Worm (Caenorhabditis elegans) whole organism, L2 larva: ENCODE data around the gene ykt-6.

Source experiments
- C34F6.9 ChIP-seq: fragments of 150-350 bp; optimal IDR thresholded peaks from 2 replicates; lab custom pipeline; 2014; ENCODE audit warnings: missing biosample characterization, missing genetic modification characterization
- F13H6.1 ChIP-seq: sonication (generic microtip); optimal IDR thresholded peaks from 2 replicates; lab custom pipeline; 2016; ENCODE audit warnings: missing genetic modification characterization, missing compliant biosample characterization
- R02D3.7 ChIP-seq: fragments of 150-350 bp; optimal IDR thresholded peaks from 2 replicates; lab custom pipeline; 2014; ENCODE audit warnings: missing biosample characterization, missing genetic modification characterization
- Y55F3AM.14 ChIP-seq: fragments of 200-800 bp; sonication (Bioruptor generic); optimal IDR thresholded peaks from 2 replicates; lab custom pipeline; 2018; ENCODE audit warnings: mild to moderate bottlenecking, missing genetic modification characterization, missing compliant biosample characterization
- ZK546.5 ChIP-seq: sonication (generic microtip); optimal IDR thresholded peaks from 2 replicates; lab custom pipeline; 2017; ENCODE audit warnings: missing biosample characterization, missing genetic modification characterization
- alr-1 ChIP-seq: fragments of 150-350 bp; optimal IDR thresholded peaks from 2 replicates; lab custom pipeline; 2014; ENCODE audit warnings: missing biosample characterization, missing genetic modification characterization
- aly-2 ChIP-seq: fragments of 150-350 bp; optimal IDR thresholded peaks from 2 replicates; lab custom pipeline; 2014; ENCODE audit warnings: missing biosample characterization, missing genetic modification characterization
- ama-1 ChIP-seq: fragments of 150-350 bp; optimal IDR thresholded peaks from 2 replicates; lab custom pipeline; 2018; ENCODE audit warnings: inconsistent platforms
- blmp-1 ChIP-seq: sonication (generic microtip); optimal IDR thresholded peaks from 2 replicates; lab custom pipeline; 2017; ENCODE audit warnings: missing genetic modification characterization, mild to moderate bottlenecking, missing compliant biosample characterization, antibody characterized with exemption, moderate library complexity; ENCODE audit not compliant: insufficient read depth
- ceh-16 ChIP-seq: fragments of 150-350 bp; optimal IDR thresholded peaks from 2 replicates; lab custom pipeline; 2014; ENCODE audit warnings: missing biosample characterization, missing genetic modification characterization
- ceh-82 ChIP-seq: fragments of 150-350 bp; optimal IDR thresholded peaks from 2 replicates; lab custom pipeline; 2014; ENCODE audit warnings: missing biosample characterization, missing genetic modification characterization
- crh-2 ChIP-seq: sonication (generic microtip); optimal IDR thresholded peaks from 2 replicates; lab custom pipeline; 2017; ENCODE audit warnings: missing biosample characterization, missing genetic modification characterization
- dmd-4 ChIP-seq: sonication (generic microtip); optimal IDR thresholded peaks from 2 replicates; lab custom pipeline; 2017; ENCODE audit warnings: missing biosample characterization, missing genetic modification characterization
- egl-27 ChIP-seq: sonication (generic microtip); optimal IDR thresholded peaks from 3 replicates; lab custom pipeline; 2017; ENCODE audit warnings: missing biosample characterization, missing genetic modification reagents, missing genetic modification characterization
- elt-1 ChIP-seq: fragments of 150-350 bp; optimal IDR thresholded peaks from 2 replicates; lab custom pipeline; 2014; ENCODE audit warnings: missing biosample characterization, missing genetic modification characterization
- elt-3 ChIP-seq: sonication (generic microtip); optimal IDR thresholded peaks from 2 replicates; lab custom pipeline; 2017; ENCODE audit warnings: missing biosample characterization, missing genetic modification characterization
- fos-1 ChIP-seq: fragments of 150-350 bp; optimal IDR thresholded peaks from 2 replicates; lab custom pipeline; 2014; ENCODE audit warnings: missing biosample characterization, missing genetic modification characterization
- gmeb-1 ChIP-seq: fragments of 150-350 bp; optimal IDR thresholded peaks from 2 replicates; lab custom pipeline; 2014; ENCODE audit warnings: missing biosample characterization, missing genetic modification characterization
- lin-11 ChIP-seq: fragments of 150-350 bp; sonication (generic microtip); optimal IDR thresholded peaks from 2 replicates; lab custom pipeline; 2014; ENCODE audit warnings: missing biosample characterization, missing genetic modification characterization, inconsistent platforms, mixed read lengths
- lin-13 ChIP-seq: fragments of 150-350 bp; optimal IDR thresholded peaks from 2 replicates; lab custom pipeline; 2014; ENCODE audit warnings: missing biosample characterization, missing genetic modification reagents, missing genetic modification characterization
- lin-39 ChIP-seq: fragments of 150-350 bp; optimal IDR thresholded peaks from 2 replicates; lab custom pipeline; 2014; ENCODE audit warnings: missing biosample characterization, missing genetic modification reagents, missing genetic modification characterization
- lsy-2 ChIP-seq, 2 experiments: fragments of 150-350 bp in 1 of 2; sonication (generic microtip) in 1 of 2; optimal IDR thresholded peaks; 2 replicates each; lab custom pipeline; 2014 to 2017; ENCODE audit warnings: missing biosample characterization in 2 of 2, missing genetic modification characterization in 2 of 2
- mab-5 ChIP-seq: fragments of 150-350 bp; optimal IDR thresholded peaks from 2 replicates; lab custom pipeline; 2014; ENCODE audit warnings: missing biosample characterization, missing genetic modification characterization
- mbf-1 ChIP-seq: sonication (generic microtip); optimal IDR thresholded peaks from 2 replicates; lab custom pipeline; 2017; ENCODE audit warnings: missing biosample characterization, missing genetic modification characterization
- mdl-1 ChIP-seq, 2 experiments: fragments of 150-350 bp in 1 of 2; sonication (generic microtip) in 1 of 2; optimal IDR thresholded peaks; 2 replicates each; lab custom pipeline; 2017; ENCODE audit warnings: missing biosample characterization in 2 of 2, missing genetic modification characterization in 2 of 2
- nhr-10 ChIP-seq: sonication (generic microtip); optimal IDR thresholded peaks from 2 replicates; lab custom pipeline; 2017; ENCODE audit warnings: missing biosample characterization, missing genetic modification characterization
- nhr-11 ChIP-seq: fragments of 150-350 bp; optimal IDR thresholded peaks from 2 replicates; lab custom pipeline; 2014; ENCODE audit warnings: missing biosample characterization, missing genetic modification characterization
- nhr-12 ChIP-seq: fragments of 150-350 bp; optimal IDR thresholded peaks from 2 replicates; lab custom pipeline; 2014; ENCODE audit warnings: missing biosample characterization, missing genetic modification characterization
- nhr-129 ChIP-seq: fragments of 150-350 bp; optimal IDR thresholded peaks from 2 replicates; lab custom pipeline; 2014; ENCODE audit warnings: missing biosample characterization, missing genetic modification characterization
- nhr-21 ChIP-seq: fragments of 150-350 bp; optimal IDR thresholded peaks from 2 replicates; lab custom pipeline; 2014; ENCODE audit warnings: missing biosample characterization, missing genetic modification characterization
- nhr-23 ChIP-seq: fragments of 150-350 bp; optimal IDR thresholded peaks from 2 replicates; lab custom pipeline; 2014; ENCODE audit warnings: missing biosample characterization, missing genetic modification reagents, missing genetic modification characterization
- nhr-237 ChIP-seq: fragments of 150-350 bp; optimal IDR thresholded peaks from 2 replicates; lab custom pipeline; 2014; ENCODE audit warnings: missing biosample characterization, missing genetic modification characterization
- nhr-25 ChIP-seq: fragments of 150-350 bp; sonication (generic microtip); optimal IDR thresholded peaks from 3 replicates; lab custom pipeline; 2014; ENCODE audit warnings: missing biosample characterization, missing genetic modification characterization
- nhr-6 ChIP-seq: fragments of 150-350 bp; optimal IDR thresholded peaks from 2 replicates; lab custom pipeline; 2014; ENCODE audit warnings: missing biosample characterization, missing genetic modification characterization
- nhr-77 ChIP-seq: fragments of 150-350 bp; optimal IDR thresholded peaks from 2 replicates; lab custom pipeline; 2014; ENCODE audit warnings: missing biosample characterization, missing genetic modification characterization
- peb-1 ChIP-seq: fragments of 150-350 bp; optimal IDR thresholded peaks from 2 replicates; lab custom pipeline; 2014; ENCODE audit warnings: missing biosample characterization, missing genetic modification characterization
- sem-4 ChIP-seq: fragments of 150-350 bp; optimal IDR thresholded peaks from 2 replicates; lab custom pipeline; 2014; ENCODE audit warnings: missing biosample characterization, missing genetic modification reagents, missing genetic modification characterization
- skn-1 ChIP-seq: sonication (generic microtip); optimal IDR thresholded peaks from 2 replicates; lab custom pipeline; 2017; ENCODE audit warnings: missing biosample characterization, missing genetic modification characterization
- sma-3 ChIP-seq: sonication (generic microtip); optimal IDR thresholded peaks from 2 replicates; lab custom pipeline; 2016; ENCODE audit warnings: missing genetic modification reagents, missing genetic modification characterization, missing compliant biosample characterization
- sma-9 ChIP-seq, 2 experiments: fragments of 150-350 bp in 1 of 2; sonication (generic microtip) in 1 of 2; optimal IDR thresholded peaks; 2 replicates each; lab custom pipeline; 2014 to 2016; ENCODE audit warnings: missing genetic modification characterization in 2 of 2, mild to moderate bottlenecking in 1 of 2, missing biosample characterization in 1 of 2, missing compliant biosample characterization in 1 of 2, missing genetic modification reagents in 1 of 2, moderate library complexity in 1 of 2
- snpc-4 ChIP-seq: fragments of 150-350 bp; optimal IDR thresholded peaks from 2 replicates; lab custom pipeline; 2014; ENCODE audit warnings: missing biosample characterization, missing genetic modification characterization
- unc-39 ChIP-seq: fragments of 150-350 bp; optimal IDR thresholded peaks from 2 replicates; lab custom pipeline; 2014; ENCODE audit warnings: missing biosample characterization, missing genetic modification characterization
- unc-55 ChIP-seq: fragments of 150-350 bp; sonication (generic microtip); optimal IDR thresholded peaks from 3 replicates; lab custom pipeline; 2014; ENCODE audit warnings: missing biosample characterization, missing genetic modification reagents, missing genetic modification characterization
- unc-62 ChIP-seq: fragments of 150-350 bp; optimal IDR thresholded peaks from 2 replicates; lab custom pipeline; 2014; ENCODE audit warnings: missing biosample characterization, missing genetic modification reagents, missing genetic modification characterization
- zag-1 ChIP-seq: fragments of 150-350 bp; optimal IDR thresholded peaks from 2 replicates; lab custom pipeline; 2014; ENCODE audit warnings: missing biosample characterization, missing genetic modification characterization
- ztf-1 ChIP-seq: fragments of 200-800 bp; sonication (Bioruptor generic); conservative IDR thresholded peaks from 2 replicates; pipeline ENCODE4 v1.3.6; 2022; ENCODE audit warnings: missing genetic modification characterization, missing compliant biosample characterization
- ztf-11 ChIP-seq: sonication (generic microtip); optimal IDR thresholded peaks from 2 replicates; lab custom pipeline; 2017; ENCODE audit warnings: missing biosample characterization, missing genetic modification characterization
- ztf-4 ChIP-seq: fragments of 150-350 bp; optimal IDR thresholded peaks from 2 replicates; lab custom pipeline; 2014; ENCODE audit warnings: missing biosample characterization, missing genetic modification characterization

The ykt-6 gene

ce11 chrIII:7287503-7287902, at the start of gene ykt-6:
Gene ykt-6 (minus strand): TSS chrIII:7287603.
- no peak for TF ChIP-seq fos-1 (tag; lab: Kevin White, UChicago)
- TF ChIP-seq aly-2 (tag; lab: Kevin White, UChicago) = no peak
- no peak for TF ChIP-seq nhr-11 (tag; lab: Kevin White, UChicago)
- TF ChIP-seq lin-11 (tag; lab: Kevin White, UChicago) = no peak
- no peak for TF ChIP-seq lin-39 (tag; lab: Kevin White, UChicago)
- TF ChIP-seq nhr-21 (tag; lab: Kevin White, UChicago) = no peak

- TF ChIP-seq zag-1 (tag; lab: Kevin White, UChicago) = no peak
- no peak for TF ChIP-seq unc-39 (tag; lab: Kevin White, UChicago)
- TF ChIP-seq unc-55 (GFP tag; lab: Kevin White, UChicago) = peak; percentile 87
- TF ChIP-seq peb-1 = no peak
- no peak for TF ChIP-seq lin-39 (tag; lab: Kevin White, UChicago)
- TF ChIP-seq nhr-77 (tag; lab: Kevin White, UChicago) = no peak
- peak; percentile 29 for TF ChIP-seq nhr-25 (tag; lab: Kevin White, UChicago)
- TF ChIP-seq Y55F3AM.14 (GFP tag; lab: Kevin White, UChicago) = peak; percentile 43
- no peak for TF ChIP-seq alr-1 (tag; lab: Kevin White, UChicago)
- TF ChIP-seq crh-2 = peak; percentile 77
- peak; percentile 71 for TF ChIP-seq gmeb-1 (tag; lab: Kevin White, UChicago)
- TF ChIP-seq mdl-1 (tag; optimal IDR thresholded peaks at IDR 0.05; lab: Kevin White, UChicago) = no peak
- TF ChIP-seq blmp-1 (tag; lab: Kevin White, UChicago) = peak; percentile 22
- peak; percentile 46 for TF ChIP-seq fos-1 (tag; lab: Kevin White, UChicago)
- TF ChIP-seq nhr-10 = no peak
- TF ChIP-seq nhr-12 (tag; lab: Kevin White, UChicago) = no peak
- peak; percentile 27 for TF ChIP-seq nhr-21 (tag; lab: Kevin White, UChicago)
- no peak for TF ChIP-seq unc-62 (GFP tag; lab: Kevin White, UChicago)
- TF ChIP-seq sem-4 = peak; percentile 51
- no peak for TF ChIP-seq mab-5 (tag; lab: Kevin White, UChicago)
- TF ChIP-seq nhr-129 (tag; lab: Kevin White, UChicago) = peak; percentile 77
- TF ChIP-seq sma-9 (GFP tag; optimal IDR thresholded peaks at IDR 0.05; lab: Kevin White, UChicago) = peak; percentile 33
- TF ChIP-seq sma-9 (tag; optimal IDR thresholded peaks at IDR 0.05; lab: Kevin White, UChicago) = no peak
- peak; percentile 54 for TF ChIP-seq snpc-4
- no peak for TF ChIP-seq nhr-23 (tag; lab: Kevin White, UChicago)
- no peak for TF ChIP-seq nhr-11 (tag; lab: Kevin White, UChicago)
- TF ChIP-seq ceh-82 = no peak
- TF ChIP-seq lsy-2 (tag; optimal IDR thresholded peaks at IDR 0.05; lab: Kevin White, UChicago) = peak; percentile 86 to 97
- TF ChIP-seq ama-1 (lab: Kevin White, UChicago) = peak; percentile 58
- TF ChIP-seq ztf-1 = no peak
- no peak for TF ChIP-seq ztf-11 (tag; lab: Kevin White, UChicago)
- no peak for TF ChIP-seq nhr-6 (tag; lab: Kevin White, UChicago)
- peak; percentile 81 for TF ChIP-seq C34F6.9 (tag; lab: Kevin White, UChicago)
- peak; percentile 86 for TF ChIP-seq ZK546.5 (tag; lab: Kevin White, UChicago)
- TF ChIP-seq aly-2 (tag; lab: Kevin White, UChicago) = no peak
- no peak for TF ChIP-seq egl-27 (tag; lab: Kevin White, UChicago)
- TF ChIP-seq lin-11 (tag; lab: Kevin White, UChicago) = peak; percentile 87
- no peak for TF ChIP-seq elt-3
- peak; percentile 75 for TF ChIP-seq lin-13 (GFP tag; lab: Kevin White, UChicago)
- TF ChIP-seq sma-3 = peak; percentile 59
- TF ChIP-seq nhr-237 (tag; lab: Kevin White, UChicago) = no peak
- no peak for TF ChIP-seq R02D3.7 (tag; lab: Kevin White, UChicago)
- no peak for TF ChIP-seq dmd-4
- TF ChIP-seq skn-1 (tag; lab: Kevin White, UChicago) = no peak
- TF ChIP-seq mbf-1 (tag; lab: Kevin White, UChicago) = no peak
- TF ChIP-seq elt-1 (tag; lab: Kevin White, UChicago) = no peak
- peak; percentile 23 for TF ChIP-seq F13H6.1 (tag; lab: Kevin White, UChicago)
- peak; percentile 42 for TF ChIP-seq ceh-16 (tag; lab: Kevin White, UChicago)
- TF ChIP-seq ztf-4 (tag; lab: Kevin White, UChicago) = no peak
These were observed 48.8 kb upstream of the ykt-6 start, which contains the start of gene gsp-2 for ce11 chrIII:7336214-7336613. Gene gsp-2 (plus strand): TSS chrIII:7336587.
